Worm (Caenorhabditis elegans) whole organism, L4 larva: ENCODE measurements around the gene gst-37.

Experiments used
- T20F7.1 ChIP-seq: fragments of 200-800 bp; sonication (Bioruptor generic); optimal IDR thresholded peaks from 2 replicates; lab custom pipeline; 2018; ENCODE audit warnings: mild to moderate bottlenecking, missing genetic modification characterization, missing compliant biosample characterization
- ZK546.5 ChIP-seq, 2 experiments: sonication (generic microtip); optimal IDR thresholded peaks; 2 replicates each; lab custom pipeline; 2017; ENCODE audit warnings: missing biosample characterization in 2 of 2, missing genetic modification characterization in 2 of 2
- fkh-10 ChIP-seq: fragments of 150-350 bp; optimal IDR thresholded peaks from 2 replicates; lab custom pipeline; 2014; ENCODE audit warnings: missing biosample characterization, missing genetic modification reagents, missing genetic modification characterization
- ztf-11 ChIP-seq: fragments of 150-350 bp; optimal IDR thresholded peaks from 2 replicates; lab custom pipeline; 2014; ENCODE audit warnings: missing biosample characterization, missing genetic modification characterization

DNA sequence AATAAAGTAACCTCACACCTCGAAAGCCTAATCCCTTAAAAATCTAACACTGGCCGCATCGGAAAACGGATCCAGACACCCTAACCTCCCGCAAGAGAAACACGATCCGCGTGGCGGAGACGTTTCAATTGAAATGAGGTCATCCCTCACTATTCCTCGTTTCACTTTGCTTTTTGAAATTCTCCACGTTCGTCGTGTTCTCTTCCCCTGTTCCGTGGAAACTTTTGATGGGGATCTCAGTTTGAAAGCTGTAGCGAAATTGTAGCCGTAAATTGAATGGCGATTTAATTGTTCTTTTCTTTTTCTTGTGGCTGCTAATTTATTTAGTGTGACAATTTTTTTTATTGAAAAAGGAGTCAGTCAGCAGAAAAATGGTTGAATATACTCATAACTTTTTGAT, 47.4 kb downstream of the gst-37 start:
- TF ChIP-seq fkh-10 (GFP tag; lab: Kevin White, UChicago) (no peak), ZK546.5 (tag; optimal IDR thresholded peaks at IDR 0.05; lab: Kevin White, UChicago) (no peak), T20F7.1 (no peak), ztf-11 (tag; lab: Kevin White, UChicago) (no peak)
